ENCODE assay signal across 1 fruit fly cellular context in genomic region chrX:599727-600126, dm6.
TF ChIP-seq lines count a peak whose summit lies in the region.

No protein-coding gene starts in this region.

TF ChIP-seq in whole organism, embryonic, 481 proteins besides CTCF, POLR2A, EP300 and RAD21 (continued from another document):
- TF ChIP-seq mld (GFP tag; IDR thresholded peaks at IDR 0.05; lab: Robert Waterston, UW; ENCODE audit: partially characterized antibody) (no peak), tap (tag; optimal IDR thresholded peaks at IDR 0.05; lab: Kevin White, UChicago) (no peak), CG16813 (GFP tag; IDR thresholded peaks at IDR 0.05; lab: Robert Waterston, UW; ENCODE audit: partially characterized antibody) (no peak), Mrtf (GFP tag; IDR thresholded peaks at IDR 0.05; lab: Robert Waterston, UW) (no peak), scrt (GFP tag; optimal IDR thresholded peaks at IDR 0.05; lab: Kevin White, UChicago) (no peak), Kr (GFP tag; optimal IDR thresholded peaks at IDR 0.05; lab: Kevin White, UChicago) (no peak), cato (GFP tag; optimal IDR thresholded peaks at IDR 0.05; lab: Kevin White, UChicago; ENCODE audit: borderline replicate concordance) (no peak), GATAe (GFP tag; conservative IDR thresholded peaks at IDR 0.05; lab: Robert Waterston, UW) (peak; percentile 81), caup (GFP tag; optimal IDR thresholded peaks at IDR 0.05; lab: Kevin White, UChicago; ENCODE audit: severe bottlenecking) (no peak), CG18262 (tag; optimal IDR thresholded peaks at IDR 0.05; lab: Kevin White, UChicago) (no peak), CHES-1-like (GFP tag; optimal IDR thresholded peaks at IDR 0.05; lab: Kevin White, UChicago) (no peak), CG7987 (GFP tag; optimal IDR thresholded peaks at IDR 0.05; lab: Kevin White, UChicago) (peak; percentile 84), tio (GFP tag; optimal IDR thresholded peaks at IDR 0.05; lab: Kevin White, UChicago) (no peak), exex (tag; optimal IDR thresholded peaks at IDR 0.05; lab: Kevin White, UChicago) (peak; percentile 74), Atf3 (GFP tag; optimal IDR thresholded peaks at IDR 0.05; lab: Kevin White, UChicago) (no peak), Spps (tag; optimal IDR thresholded peaks at IDR 0.05; lab: Kevin White, UChicago) (no peak), dati (GFP tag; IDR thresholded peaks at IDR 0.05; lab: Robert Waterston, UW) (no peak), sqz (GFP tag; optimal IDR thresholded peaks at IDR 0.05; lab: Kevin White, UChicago) (no peak), CG31365 (tag; optimal IDR thresholded peaks at IDR 0.05; lab: Kevin White, UChicago) (no peak), chinmo (GFP tag; IDR thresholded peaks at IDR 0.05; lab: Robert Waterston, UW; ENCODE audit: partially characterized antibody) (peak; percentile 69; the same call in 2 of the 4 replicates), Xbp1 (GFP tag; optimal IDR thresholded peaks at IDR 0.05; lab: Kevin White, UChicago) (no peak), Camta (GFP tag; optimal IDR thresholded peaks at IDR 0.05; lab: Kevin White, UChicago) (no peak), Hey (tag; optimal IDR thresholded peaks at IDR 0.05; lab: Kevin White, UChicago) (peak; percentile 76), CG8944 (GFP tag; optimal IDR thresholded peaks at IDR 0.05; lab: Kevin White, UChicago) (no peak), CG15269 (tag; optimal IDR thresholded peaks at IDR 0.05; lab: Kevin White, UChicago) (no peak), grn (GFP tag; optimal IDR thresholded peaks at IDR 0.05; lab: Kevin White, UChicago) (peak; percentile 95), ewg (GFP tag; optimal IDR thresholded peaks at IDR 0.05; lab: Kevin White, UChicago) (no peak), Deaf1 (tag; optimal IDR thresholded peaks at IDR 0.05; lab: Kevin White, UChicago) (peak; percentile 81), CG15601 (tag; optimal IDR thresholded peaks at IDR 0.05; lab: Kevin White, UChicago) (no peak), CG6854 (GFP tag; optimal IDR thresholded peaks at IDR 0.05; lab: Kevin White, UChicago) (no peak), jigr1 (GFP tag; IDR thresholded peaks at IDR 0.05; lab: Robert Waterston, UW) (no peak), usp (GFP tag; optimal IDR thresholded peaks at IDR 0.05; lab: Kevin White, UChicago) (no peak), D19B (GFP tag; optimal IDR thresholded peaks at IDR 0.05; lab: Kevin White, UChicago) (no peak), Ada2b (GFP tag; IDR thresholded peaks at IDR 0.05; lab: Robert Waterston, UW) (no peak), ssp (GFP tag; IDR thresholded peaks at IDR 0.05; lab: Robert Waterston, UW) (no peak), MBD-R2 (GFP tag; IDR thresholded peaks at IDR 0.05; lab: Robert Waterston, UW) (no peak), Med (GFP tag; lab: Kevin White, UChicago) (peak; percentile 79), crp (GFP tag; optimal IDR thresholded peaks at IDR 0.05; lab: Kevin White, UChicago) (no peak), chn (GFP tag; optimal IDR thresholded peaks at IDR 0.05; lab: Kevin White, UChicago) (no peak), cas (GFP tag; IDR thresholded peaks at IDR 0.05; lab: Robert Waterston, UW) (no peak), Nf-YA (GFP tag; IDR thresholded peaks at IDR 0.05; lab: Robert Waterston, UW) (no peak), Rfx (GFP tag; IDR thresholded peaks at IDR 0.05; lab: Robert Waterston, UW) (0 out of 2 replicates have a peak, but pooled peaks have one; percentile 8), CG3838 (GFP tag; optimal IDR thresholded peaks at IDR 0.05; lab: Kevin White, UChicago) (no peak), gce (GFP tag; IDR thresholded peaks at IDR 0.05; lab: Robert Waterston, UW) (no peak), CG10959 (GFP tag; IDR thresholded peaks at IDR 0.05; lab: Robert Waterston, UW) (no peak)
